Fruit fly (Drosophila melanogaster) whole organism, embryonic: ENCODE measurements around the gene CG9626.
A peak's percentile ranks its signal among the peaks of the same experiment; 100 is the strongest.

Experiments
- ATbp ChIP-seq: fragments of 200-800 bp; sonication (Bioruptor generic); optimal IDR thresholded peaks from 2 replicates; lab custom pipeline; 2017; ENCODE audit warnings: missing biosample characterization, mild to moderate bottlenecking, missing genetic modification characterization, missing genetic modification reagents
- Antp ChIP-seq: fragments of 200-800 bp; sonication (Bioruptor generic); optimal IDR thresholded peaks from 3 replicates; lab custom pipeline; 2016; ENCODE audit warnings: missing biosample characterization, missing genetic modification characterization
- Bteb2 ChIP-seq: fragments of 200-800 bp; sonication (Bioruptor generic); optimal IDR thresholded peaks from 2 replicates; lab custom pipeline; 2016; ENCODE audit warnings: missing biosample characterization, missing genetic modification characterization
- CG10654 ChIP-seq: fragments of 200-800 bp; sonication (Bioruptor generic); optimal IDR thresholded peaks from 2 replicates; lab custom pipeline; 2016; ENCODE audit warnings: missing biosample characterization, missing genetic modification characterization
- CG11247 ChIP-seq: fragments of 200-800 bp; sonication (Bioruptor generic); IDR thresholded peaks from 2 replicates; pipeline ENCODE4 v1.3.6; 2022; ENCODE audit warnings: missing biosample characterization, missing genetic modification characterization
- CG11398 ChIP-seq: fragments of 200-800 bp; sonication (Bioruptor generic); optimal IDR thresholded peaks from 2 replicates; lab custom pipeline; 2016; ENCODE audit warnings: missing biosample characterization, missing genetic modification characterization
- CG11504 ChIP-seq: fragments of 200-800 bp; sonication (Bioruptor generic); optimal IDR thresholded peaks from 3 replicates; lab custom pipeline; 2019; ENCODE audit warnings: missing biosample characterization, mild to moderate bottlenecking, missing genetic modification characterization, moderate library complexity
- CG11696 ChIP-seq: fragments of 200-800 bp; sonication (Bioruptor generic); IDR thresholded peaks from 2 replicates; pipeline ENCODE4 v1.3.6; 2022; ENCODE audit warnings: missing biosample characterization, missing genetic modification characterization
- CG12155 ChIP-seq: fragments of 200-800 bp; sonication (Bioruptor generic); optimal IDR thresholded peaks from 3 replicates; lab custom pipeline; 2016; ENCODE audit warnings: missing biosample characterization, missing genetic modification characterization
- CG13123 ChIP-seq: fragments of 200-800 bp; sonication (Bioruptor generic); optimal IDR thresholded peaks from 2 replicates; lab custom pipeline; 2016; ENCODE audit warnings: missing biosample characterization, missing genetic modification characterization
- CG13287 ChIP-seq: fragments of 200-800 bp; sonication (Bioruptor generic); IDR thresholded peaks from 2 replicates; pipeline ENCODE4 v1.3.6; 2022; ENCODE audit warnings: missing biosample characterization, missing genetic modification characterization; ENCODE audit not compliant: partially characterized antibody
- CG14667 ChIP-seq: fragments of 200-800 bp; sonication (Bioruptor generic); IDR thresholded peaks from 2 replicates; pipeline ENCODE4 v1.3.6; 2022; ENCODE audit warnings: missing biosample characterization, missing genetic modification characterization
- CG14965 ChIP-seq: fragments of 200-800 bp; sonication (Bioruptor generic); optimal IDR thresholded peaks from 2 replicates; lab custom pipeline; 2016; ENCODE audit warnings: missing biosample characterization, missing genetic modification characterization, borderline replicate concordance
- CG15479 ChIP-seq: fragments of 200-800 bp; sonication (Bioruptor generic); optimal IDR thresholded peaks from 3 replicates; lab custom pipeline; 2019; ENCODE audit warnings: missing biosample characterization, mild to moderate bottlenecking, missing genetic modification characterization, moderate library complexity
- CG16813 ChIP-seq: fragments of 200-800 bp; sonication (Bioruptor generic); IDR thresholded peaks from 3 replicates; pipeline ENCODE4 v1.3.6; 2022; ENCODE audit warnings: missing biosample characterization, missing genetic modification characterization; ENCODE audit not compliant: partially characterized antibody
- CG2120 ChIP-seq: fragments of 200-800 bp; sonication (Bioruptor generic); optimal IDR thresholded peaks from 3 replicates; lab custom pipeline; 2016; ENCODE audit warnings: missing biosample characterization, missing genetic modification characterization
- CG2199 ChIP-seq: fragments of 200-800 bp; sonication (Bioruptor generic); IDR thresholded peaks from 3 replicates; pipeline ENCODE4 v1.3.6; 2022; ENCODE audit warnings: missing biosample characterization, missing genetic modification characterization
- CG2202 ChIP-seq: fragments of 200-800 bp; sonication (Bioruptor generic); optimal IDR thresholded peaks from 2 replicates; lab custom pipeline; 2018; ENCODE audit warnings: missing biosample characterization, mild to moderate bottlenecking, missing genetic modification characterization
- CG2678 ChIP-seq: fragments of 200-800 bp; sonication (Bioruptor generic); optimal IDR thresholded peaks from 3 replicates; lab custom pipeline; 2019; ENCODE audit warnings: missing biosample characterization, mild to moderate bottlenecking, missing genetic modification characterization, moderate library complexity
- CG3407 ChIP-seq: fragments of 200-800 bp; sonication (Bioruptor generic); optimal IDR thresholded peaks from 2 replicates; lab custom pipeline; 2018; ENCODE audit warnings: missing biosample characterization, mild to moderate bottlenecking, missing genetic modification characterization
- CG34376 ChIP-seq: fragments of 200-800 bp; sonication (Bioruptor generic); optimal IDR thresholded peaks from 2 replicates; lab custom pipeline; 2018; ENCODE audit warnings: missing biosample characterization, mild to moderate bottlenecking, missing genetic modification characterization
- CTCF ChIP-seq: fragments of 200-800 bp; sonication (Bioruptor generic); optimal IDR thresholded peaks from 2 replicates; lab custom pipeline; 2017; ENCODE audit warnings: missing biosample characterization, mild to moderate bottlenecking, missing genetic modification characterization, moderate library complexity
- Camta ChIP-seq: fragments of 200-800 bp; sonication (Bioruptor generic); optimal IDR thresholded peaks from 2 replicates; lab custom pipeline; 2016; ENCODE audit warnings: missing biosample characterization, missing genetic modification characterization
- Dbx ChIP-seq: fragments of 200-800 bp; sonication (Bioruptor generic); IDR thresholded peaks from 3 replicates; pipeline ENCODE4 v1.3.6; 2022; ENCODE audit warnings: missing biosample characterization, missing genetic modification characterization
- Doc3 ChIP-seq: fragments of 200-800 bp; sonication (Bioruptor generic); IDR thresholded peaks from 3 replicates; pipeline ENCODE4 v1.3.6; 2022; ENCODE audit warnings: missing biosample characterization, missing genetic modification characterization; ENCODE audit not compliant: partially characterized antibody
- Gug ChIP-seq: fragments of 200-800 bp; sonication (Bioruptor generic); IDR thresholded peaks from 4 replicates; pipeline ENCODE4 v1.3.6; 2022; ENCODE audit warnings: missing biosample characterization, missing genetic modification characterization
- Lpt ChIP-seq: fragments of >200 bp; optimal IDR thresholded peaks from 2 replicates; lab custom pipeline; 2018; ENCODE audit warnings: missing biosample characterization, missing genetic modification characterization
- Med ChIP-seq: fragments of 200-800 bp; sonication (Bioruptor generic); peaks from one replicate; lab custom pipeline; 2016; ENCODE audit warnings: missing biosample characterization, missing genetic modification characterization, mild to moderate bottlenecking, inconsistent platforms, moderate library complexity
- Scr ChIP-seq: fragments of 200-800 bp; sonication (Bioruptor generic); IDR thresholded peaks from 2 replicates; pipeline ENCODE4 v1.3.6; 2022; ENCODE audit warnings: missing biosample characterization, missing genetic modification characterization; ENCODE audit not compliant: partially characterized antibody
- Taf1 ChIP-seq: fragments of 200-800 bp; sonication (Bioruptor generic); IDR thresholded peaks from 2 replicates; pipeline ENCODE4 v1.3.6; 2022; ENCODE audit warnings: missing biosample characterization, missing genetic modification characterization
- Usf ChIP-seq: fragments of 200-800 bp; sonication (Bioruptor generic); optimal IDR thresholded peaks from 2 replicates; lab custom pipeline; 2017; ENCODE audit warnings: missing genotype, missing biosample characterization, missing genetic modification characterization
- crp ChIP-seq, 2 experiments: fragments of 200-800 bp; sonication (Bioruptor generic); optimal IDR thresholded peaks; 2 replicates in 1 of 2; 3 replicates in 1 of 2; lab custom pipeline; 2017; ENCODE audit warnings: missing biosample characterization in 2 of 2, missing genetic modification characterization in 2 of 2, mild to moderate bottlenecking in 1 of 2, moderate library complexity in 1 of 2
- esg ChIP-seq: fragments of 200-800 bp; sonication (Bioruptor generic); conservative IDR thresholded peaks from 2 replicates; pipeline ENCODE4 v1.3.6; 2022; ENCODE audit warnings: missing biosample characterization, missing genetic modification characterization
- eve ChIP-seq, 2 experiments: fragments of >200 bp; optimal IDR thresholded peaks; 2 replicates each; lab custom pipeline; 2017; ENCODE audit warnings: missing biosample characterization in 2 of 2, missing genetic modification characterization in 2 of 2
- fd64A ChIP-seq: fragments of 200-800 bp; sonication (Bioruptor generic); optimal IDR thresholded peaks from 3 replicates; lab custom pipeline; 2018; ENCODE audit warnings: missing biosample characterization, mild to moderate bottlenecking, missing genetic modification characterization
- gce ChIP-seq: fragments of 200-800 bp; sonication (Bioruptor generic); IDR thresholded peaks from 3 replicates; pipeline ENCODE4 v1.3.6; 2022; ENCODE audit warnings: missing biosample characterization, missing genetic modification characterization
- hkb ChIP-seq, 2 experiments: fragments of 200-800 bp in 1 of 2; fragments of >200 bp in 1 of 2; sonication (Bioruptor generic) in 1 of 2; IDR thresholded peaks in 1 of 2; optimal IDR thresholded peaks in 1 of 2; 2 replicates each; pipeline versions ENCODE4 v1.3.6 to Lab custom; 2017 to 2022; ENCODE audit warnings: missing biosample characterization in 1 of 2, missing genetic modification characterization in 1 of 2
- insv ChIP-seq, 2 experiments: fragments of 200-800 bp; sonication (Bioruptor generic); optimal IDR thresholded peaks; 3 replicates each; lab custom pipeline; 2016 to 2018; ENCODE audit warnings: missing biosample characterization in 2 of 2, missing genetic modification characterization in 2 of 2
- luna ChIP-seq: fragments of 200-800 bp; sonication (Bioruptor generic); optimal IDR thresholded peaks from 2 replicates; lab custom pipeline; 2016; ENCODE audit warnings: missing biosample characterization, missing genetic modification characterization
- pan ChIP-seq, 4 experiments: fragments of >200 bp in 3 of 4; fragments of 200-800 bp in 1 of 4; sonication (Bioruptor generic) in 1 of 4; optimal IDR thresholded peaks in 3 of 4; IDR thresholded peaks in 1 of 4; 2 replicates each; pipeline versions ENCODE4 v1.3.6 to Lab custom; 2017 to 2022; ENCODE audit warnings: missing biosample characterization in 2 of 4, missing genetic modification characterization in 2 of 4, mixed read lengths in 1 of 4
- sc ChIP-seq, 3 experiments: fragments of >200 bp in 2 of 3; fragments of 200-800 bp in 1 of 3; sonication (Bioruptor generic) in 1 of 3; optimal IDR thresholded peaks; 2 replicates in 2 of 3; 3 replicates in 1 of 3; lab custom pipeline; 2017; ENCODE audit warnings: mild to moderate bottlenecking in 1 of 3, missing biosample characterization in 1 of 3, missing genetic modification characterization in 1 of 3, missing genetic modification reagents in 1 of 3
- stc ChIP-seq: fragments of 200-800 bp; sonication (Bioruptor generic); IDR thresholded peaks from 2 replicates; pipeline ENCODE4 v1.3.6; 2022; ENCODE audit warnings: missing biosample characterization, missing genetic modification characterization
- tgo ChIP-seq: fragments of 200-800 bp; sonication (Bioruptor generic); IDR thresholded peaks from 3 replicates; pipeline ENCODE4 v1.3.6; 2022; ENCODE audit warnings: missing biosample characterization, missing genetic modification characterization
- tna ChIP-seq: fragments of 200-800 bp; sonication (Bioruptor generic); IDR thresholded peaks from 2 replicates; pipeline ENCODE4 v1.3.6; 2022; ENCODE audit warnings: missing biosample characterization, missing genetic modification characterization; ENCODE audit not compliant: partially characterized antibody
- trem ChIP-seq: fragments of 200-800 bp; optimal IDR thresholded peaks from 3 replicates; lab custom pipeline; 2019; ENCODE audit warnings: missing biosample characterization, mild to moderate bottlenecking, missing genetic modification characterization, moderate library complexity
- ttk ChIP-seq: fragments of 200-800 bp; sonication (Bioruptor generic); IDR thresholded peaks from 2 replicates; pipeline ENCODE4 v2.1.2; 2022; ENCODE audit warnings: missing biosample characterization, missing genetic modification characterization
- usp ChIP-seq: fragments of >200 bp; optimal IDR thresholded peaks from 2 replicates; lab custom pipeline; 2017; ENCODE audit warnings: missing biosample characterization, missing genetic modification characterization
- vnd ChIP-seq: fragments of 200-800 bp; sonication (Bioruptor generic); IDR thresholded peaks from 3 replicates; pipeline ENCODE4 v1.3.6; 2022; ENCODE audit warnings: missing biosample characterization, missing genetic modification characterization; ENCODE audit not compliant: partially characterized antibody
- zf30C ChIP-seq: fragments of 200-800 bp; sonication (Bioruptor generic); optimal IDR thresholded peaks from 3 replicates; lab custom pipeline; 2018; ENCODE audit warnings: missing biosample characterization, mild to moderate bottlenecking, missing genetic modification characterization

CG9626 gene

DNA sequence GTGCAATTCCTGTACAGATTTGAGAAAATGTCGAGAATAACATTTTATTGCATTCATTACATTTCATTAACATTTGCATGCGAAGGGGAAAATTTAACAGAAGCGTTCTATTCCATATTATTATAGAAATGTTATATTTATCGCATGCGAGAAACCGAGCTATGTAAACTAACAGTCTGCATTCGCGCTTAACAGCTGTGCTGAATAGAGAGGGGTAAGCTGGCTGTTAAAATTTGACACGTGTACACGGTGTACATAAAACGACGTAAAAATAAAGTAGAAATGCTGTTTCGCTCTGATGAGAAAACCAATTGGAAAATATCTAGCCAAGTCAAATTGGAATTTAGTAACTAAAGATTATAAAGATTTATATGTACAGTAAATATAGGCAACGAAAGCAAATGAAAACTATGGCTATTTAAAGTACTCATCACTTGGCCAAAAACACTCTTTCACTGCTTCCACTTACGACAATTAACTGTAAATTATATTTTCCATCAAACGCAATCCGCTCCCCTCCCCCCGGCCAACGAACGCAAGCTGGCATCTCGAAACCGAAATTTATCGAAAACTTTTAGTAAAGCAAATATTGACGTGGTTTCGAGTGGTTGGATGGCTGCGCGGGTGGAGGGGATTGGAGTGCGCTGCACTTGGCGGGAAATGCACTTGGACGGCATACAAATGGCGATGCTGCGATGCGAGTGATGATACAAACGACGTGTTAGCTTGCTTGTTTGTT lies 5.6 kb upstream of the CG9626 start (continued):
- no peak for TF ChIP-seq CG14667
- no peak for TF ChIP-seq CG2678 (tag; lab: Kevin White, UChicago)
- TF ChIP-seq CG11398 (GFP tag; lab: Kevin White, UChicago): no peak
- TF ChIP-seq usp (GFP tag; lab: Kevin White, UChicago): no peak
- no peak for TF ChIP-seq CG15479
- TF ChIP-seq insv (GFP tag; optimal IDR thresholded peaks at IDR 0.05; lab: Kevin White, UChicago): peak; percentile 98 to 100
- peak; percentile 45; the same call in 1 of the 3 replicates for TF ChIP-seq CG2199 (GFP tag; lab: Robert Waterston, UW)
- TF ChIP-seq stc: no peak
- no peak for TF ChIP-seq CG34376
- TF ChIP-seq Gug: no peak
- TF ChIP-seq Scr (GFP tag; lab: Robert Waterston, UW): peak; percentile 19
- TF ChIP-seq Bteb2 (GFP tag; lab: Kevin White, UChicago): no peak
- no peak for TF ChIP-seq gce (GFP tag; lab: Robert Waterston, UW)
- TF ChIP-seq Taf1 (GFP tag; lab: Robert Waterston, UW): no peak
- no peak for TF ChIP-seq crp (GFP tag; optimal IDR thresholded peaks at IDR 0.05; lab: Kevin White, UChicago)
- no peak for TF ChIP-seq fd64A
- no peak for TF ChIP-seq Dbx
- no peak for TF ChIP-seq CG14965 (GFP tag; lab: Kevin White, UChicago)
- TF ChIP-seq ttk (GFP tag; lab: Robert Waterston, UW): no peak
- TF ChIP-seq CG12155: no peak
- no peak for TF ChIP-seq Doc3 (GFP tag; lab: Robert Waterston, UW)
- no peak for TF ChIP-seq CG2120 (GFP tag; lab: Kevin White, UChicago)
- no peak for TF ChIP-seq esg (GFP tag; lab: Robert Waterston, UW)
- TF ChIP-seq CG13287 (GFP tag; lab: Robert Waterston, UW): peak; percentile 23; the same call in 1 of the 2 replicates
- TF ChIP-seq luna (GFP tag; lab: Kevin White, UChicago): no peak
- TF ChIP-seq hkb (optimal IDR thresholded peaks at IDR 0.05; lab: Kevin White, UChicago): peak; percentile 22
- TF ChIP-seq hkb (GFP tag; IDR thresholded peaks at IDR 0.05; lab: Robert Waterston, UW): no peak
- TF ChIP-seq CG11504 (tag; lab: Kevin White, UChicago): no peak
- TF ChIP-seq CTCF (GFP tag; lab: Kevin White, UChicago): peak; percentile 73
- TF ChIP-seq CG3407: peak; percentile 3
- no peak for TF ChIP-seq CG13123 (GFP tag; lab: Kevin White, UChicago)
- TF ChIP-seq CG11696: no peak
- TF ChIP-seq ATbp (GFP tag; lab: Kevin White, UChicago): peak; percentile 51
- no peak for TF ChIP-seq sc (optimal IDR thresholded peaks at IDR 0.05; lab: Kevin White, UChicago)
- TF ChIP-seq sc (GFP tag; optimal IDR thresholded peaks at IDR 0.05; lab: Kevin White, UChicago): no peak
- no peak for TF ChIP-seq CG10654 (GFP tag; lab: Kevin White, UChicago)
- TF ChIP-seq zf30C (GFP tag; lab: Kevin White, UChicago): no peak
- TF ChIP-seq Usf (GFP tag; lab: Kevin White, UChicago): no peak
- TF ChIP-seq CG16813 (GFP tag; lab: Robert Waterston, UW): peak; percentile 35; the same call in 1 of the 3 replicates
- TF ChIP-seq tgo: no peak
- TF ChIP-seq eve (GFP tag; optimal IDR thresholded peaks at IDR 0.05; lab: Kevin White, UChicago): no peak
- peak; percentile 6 for TF ChIP-seq trem (tag; lab: Kevin White, UChicago)
- TF ChIP-seq Camta (GFP tag; lab: Kevin White, UChicago): no peak
- TF ChIP-seq CG11247 (GFP tag; lab: Robert Waterston, UW): no peak
- TF ChIP-seq Med (GFP tag; lab: Kevin White, UChicago): peak; percentile 33
- no peak for TF ChIP-seq Antp (GFP tag; lab: Kevin White, UChicago)
- no peak for TF ChIP-seq vnd (GFP tag; lab: Robert Waterston, UW)
- TF ChIP-seq pan (optimal IDR thresholded peaks at IDR 0.05; lab: Kevin White, UChicago): no peak
- no peak for TF ChIP-seq pan (GFP tag; optimal IDR thresholded peaks at IDR 0.05 in 1 of 2, IDR thresholded peaks at IDR 0.05 in 1 of 2)
- no peak for TF ChIP-seq Lpt (GFP tag; lab: Kevin White, UChicago)
- TF ChIP-seq tna (GFP tag; lab: Robert Waterston, UW): no peak
- no peak for TF ChIP-seq CG2202
